Worm (Caenorhabditis elegans) whole organism, L1 larva: Measurements from ENCODE around the gene zhp-4.
A peak's percentile ranks its signal among the peaks of the same experiment; 100 is the strongest.

Source experiments
- alr-1 ChIP-seq: fragments of 200-800 bp; sonication (Bioruptor generic); optimal IDR thresholded peaks from 2 replicates; lab custom pipeline; 2018; ENCODE audit warnings: borderline replicate concordance, mild to moderate bottlenecking, missing genetic modification characterization, missing compliant biosample characterization
- fkh-4 ChIP-seq: sonication (generic microtip); optimal IDR thresholded peaks from 2 replicates; lab custom pipeline; 2016; ENCODE audit warnings: missing compliant biosample characterization, missing genetic modification characterization, borderline replicate concordance
- lir-3 ChIP-seq: sonication (generic microtip); optimal IDR thresholded peaks from 2 replicates; lab custom pipeline; 2016; ENCODE audit warnings: mild to moderate bottlenecking, missing genetic modification characterization, moderate library complexity, missing compliant biosample characterization; ENCODE audit not compliant: poor library complexity
- lsy-2 ChIP-seq, 2 experiments: fragments of 150-350 bp; optimal IDR thresholded peaks; 2 replicates each; lab custom pipeline; 2014; ENCODE audit warnings: missing biosample characterization in 2 of 2, missing genetic modification characterization in 2 of 2
- nhr-19 ChIP-seq: fragments of 200-800 bp; sonication (Bioruptor generic); conservative IDR thresholded peaks from 2 replicates; pipeline ENCODE4 v1.3.6; 2022; ENCODE audit warnings: missing genetic modification characterization, missing compliant biosample characterization
- nhr-76 ChIP-seq: sonication (generic microtip); optimal IDR thresholded peaks from 2 replicates; lab custom pipeline; 2017; ENCODE audit warnings: missing biosample characterization, missing genetic modification characterization
- sptf-1 ChIP-seq: fragments of 150-350 bp; optimal IDR thresholded peaks from 2 replicates; lab custom pipeline; 2014; ENCODE audit warnings: missing biosample characterization, missing genetic modification characterization

ce11 chrV:19087426-19087825 is 14.2 kb downstream of the zhp-4 start, which contains the start of gene nhr-145:
- TF ChIP-seq alr-1 (tag; lab: Kevin White, UChicago) = no peak
- TF ChIP-seq nhr-76 (tag; lab: Kevin White, UChicago) = no peak
- no peak for TF ChIP-seq fkh-4
- no peak for TF ChIP-seq lir-3 (tag; lab: Kevin White, UChicago)
- no peak for TF ChIP-seq lsy-2 (tag; optimal IDR thresholded peaks at IDR 0.05; lab: Kevin White, UChicago)
- peak; percentile 26 for TF ChIP-seq nhr-19 (GFP tag; lab: Robert Waterston, UW)
- no peak for TF ChIP-seq sptf-1 (tag; lab: Kevin White, UChicago)
